Worm (Caenorhabditis elegans) whole organism, L3 larva: ENCODE results near the gene fbxa-64.

Experiments
- R02D3.7 ChIP-seq: fragments of 150-350 bp; optimal IDR thresholded peaks from 2 replicates; lab custom pipeline; 2014; ENCODE audit warnings: missing biosample characterization, missing genetic modification characterization
- ZK546.5 ChIP-seq: sonication (generic microtip); optimal IDR thresholded peaks from 2 replicates; lab custom pipeline; 2017; ENCODE audit warnings: missing biosample characterization, missing genetic modification characterization
- aly-2 ChIP-seq: fragments of 150-350 bp; optimal IDR thresholded peaks from 2 replicates; lab custom pipeline; 2014; ENCODE audit warnings: missing biosample characterization, missing genetic modification characterization
- ceh-28 ChIP-seq: fragments of 150-350 bp; optimal IDR thresholded peaks from 2 replicates; lab custom pipeline; 2014; ENCODE audit warnings: missing biosample characterization, missing genetic modification reagents, missing genetic modification characterization
- ceh-82 ChIP-seq: fragments of 150-350 bp; optimal IDR thresholded peaks from 2 replicates; lab custom pipeline; 2014; ENCODE audit warnings: missing biosample characterization, missing genetic modification characterization
- ceh-9 ChIP-seq: sonication (generic microtip); optimal IDR thresholded peaks from 2 replicates; lab custom pipeline; 2018; ENCODE audit warnings: missing biosample characterization, missing genetic modification characterization
- daf-12 ChIP-seq: fragments of 150-350 bp; optimal IDR thresholded peaks from 2 replicates; lab custom pipeline; 2014; ENCODE audit warnings: missing biosample characterization, missing genetic modification reagents, missing genetic modification characterization
- egl-5 ChIP-seq: fragments of 150-350 bp; optimal IDR thresholded peaks from 2 replicates; lab custom pipeline; 2017; ENCODE audit warnings: missing biosample characterization, missing genetic modification reagents, missing genetic modification characterization, inconsistent platforms
- elt-1 ChIP-seq: fragments of 150-350 bp; optimal IDR thresholded peaks from 2 replicates; lab custom pipeline; 2014; ENCODE audit warnings: missing biosample characterization, missing genetic modification characterization
- elt-3 ChIP-seq, 3 experiments: fragments of 150-350 bp in 1 of 3; sonication (generic microtip) in 2 of 3; optimal IDR thresholded peaks; 2 replicates in 2 of 3; 4 replicates in 1 of 3; lab custom pipeline; 2014 to 2017; ENCODE audit warnings: missing biosample characterization in 3 of 3, missing genetic modification characterization in 3 of 3
- eor-1 ChIP-seq, 2 experiments: fragments of 150-350 bp; optimal IDR thresholded peaks; 2 replicates each; lab custom pipeline; 2014 to 2018; ENCODE audit warnings: missing biosample characterization in 2 of 2, missing genetic modification characterization in 2 of 2
- fkh-10 ChIP-seq: sonication (generic microtip); optimal IDR thresholded peaks from 2 replicates; lab custom pipeline; 2017; ENCODE audit warnings: missing biosample characterization, missing genetic modification reagents, missing genetic modification characterization
- fkh-2 ChIP-seq: fragments of 150-350 bp; optimal IDR thresholded peaks from 2 replicates; lab custom pipeline; 2014; ENCODE audit warnings: missing biosample characterization, missing genetic modification reagents, missing genetic modification characterization
- fos-1 ChIP-seq: fragments of 150-350 bp; optimal IDR thresholded peaks from 2 replicates; lab custom pipeline; 2014; ENCODE audit warnings: missing biosample characterization, missing genetic modification characterization
- hmg-11 ChIP-seq: sonication (generic microtip); optimal IDR thresholded peaks from 2 replicates; lab custom pipeline; 2016; ENCODE audit warnings: missing genetic modification characterization, missing compliant biosample characterization
- lin-15B ChIP-seq: fragments of 150-350 bp; optimal IDR thresholded peaks from 2 replicates; lab custom pipeline; 2014; ENCODE audit warnings: missing biosample characterization, missing genetic modification characterization
- lin-39 ChIP-seq: fragments of 150-350 bp; optimal IDR thresholded peaks from 2 replicates; lab custom pipeline; 2018; ENCODE audit warnings: missing biosample characterization, missing genetic modification reagents, missing genetic modification characterization
- mdl-1 ChIP-seq: fragments of 150-350 bp; optimal IDR thresholded peaks from 2 replicates; lab custom pipeline; 2014; ENCODE audit warnings: missing biosample characterization, missing genetic modification characterization
- mml-1 ChIP-seq: fragments of 150-350 bp; sonication (generic microtip); optimal IDR thresholded peaks from 3 replicates; lab custom pipeline; 2014; ENCODE audit warnings: missing biosample characterization, missing genetic modification characterization
- nfya-1 ChIP-seq: sonication (generic microtip); optimal IDR thresholded peaks from 2 replicates; lab custom pipeline; 2017; ENCODE audit warnings: missing genetic modification characterization, mild to moderate bottlenecking, missing compliant biosample characterization, antibody characterized with exemption, moderate library complexity; ENCODE audit not compliant: insufficient read depth
- nhr-11 ChIP-seq: fragments of 150-350 bp; optimal IDR thresholded peaks from 2 replicates; lab custom pipeline; 2014; ENCODE audit warnings: missing biosample characterization, missing genetic modification characterization
- nhr-12 ChIP-seq: fragments of 150-350 bp; optimal IDR thresholded peaks from 2 replicates; lab custom pipeline; 2014; ENCODE audit warnings: missing biosample characterization, missing genetic modification characterization
- nhr-23 ChIP-seq: fragments of 150-350 bp; optimal IDR thresholded peaks from 2 replicates; lab custom pipeline; 2014; ENCODE audit warnings: missing biosample characterization, missing genetic modification reagents, missing genetic modification characterization
- nhr-237 ChIP-seq: fragments of 150-350 bp; optimal IDR thresholded peaks from 2 replicates; lab custom pipeline; 2014; ENCODE audit warnings: missing biosample characterization, missing genetic modification characterization
- nhr-25 ChIP-seq: sonication (generic microtip); optimal IDR thresholded peaks from 2 replicates; lab custom pipeline; 2017; ENCODE audit warnings: missing biosample characterization, missing genetic modification characterization
- nhr-28 ChIP-seq: fragments of 150-350 bp; optimal IDR thresholded peaks from 2 replicates; lab custom pipeline; 2014; ENCODE audit warnings: missing biosample characterization, missing genetic modification characterization
- nhr-43 ChIP-seq: sonication (generic microtip); optimal IDR thresholded peaks from 2 replicates; lab custom pipeline; 2016; ENCODE audit warnings: mild to moderate bottlenecking, missing genetic modification characterization, missing compliant biosample characterization; ENCODE audit not compliant: poor library complexity, severe bottlenecking
- nhr-76 ChIP-seq: fragments of 150-350 bp; sonication (generic microtip); optimal IDR thresholded peaks from 5 replicates; lab custom pipeline; 2014; ENCODE audit warnings: missing biosample characterization, missing genetic modification characterization
- nhr-77 ChIP-seq: fragments of 150-350 bp; optimal IDR thresholded peaks from 2 replicates; lab custom pipeline; 2014; ENCODE audit warnings: missing biosample characterization, missing genetic modification characterization
- pha-4 ChIP-seq: fragments of 150-350 bp; optimal IDR thresholded peaks from 2 replicates; lab custom pipeline; 2014; ENCODE audit warnings: missing biosample characterization, missing genetic modification reagents, missing genetic modification characterization
- pqm-1 ChIP-seq: fragments of 150-350 bp; optimal IDR thresholded peaks from 2 replicates; lab custom pipeline; 2017; ENCODE audit warnings: missing biosample characterization, missing genetic modification characterization, inconsistent platforms
- sea-2 ChIP-seq: fragments of 150-350 bp; sonication (generic microtip); optimal IDR thresholded peaks from 4 replicates; lab custom pipeline; 2014; ENCODE audit warnings: missing biosample characterization, missing genetic modification reagents, missing genetic modification characterization
- snpc-4 ChIP-seq: fragments of 150-350 bp; optimal IDR thresholded peaks from 2 replicates; lab custom pipeline; 2014; ENCODE audit warnings: missing biosample characterization, missing genetic modification characterization
- tbx-2 ChIP-seq: sonication (generic microtip); optimal IDR thresholded peaks from 2 replicates; lab custom pipeline; 2016; ENCODE audit warnings: mild to moderate bottlenecking, missing genetic modification characterization, missing compliant biosample characterization
- unc-62 ChIP-seq: fragments of 150-350 bp; sonication (generic microtip); optimal IDR thresholded peaks from 4 replicates; lab custom pipeline; 2014; ENCODE audit warnings: missing biosample characterization, missing genetic modification reagents, missing genetic modification characterization
- zag-1 ChIP-seq: fragments of 150-350 bp; optimal IDR thresholded peaks from 2 replicates; lab custom pipeline; 2014; ENCODE audit warnings: missing biosample characterization, missing genetic modification characterization
- ztf-4 ChIP-seq: fragments of 150-350 bp; optimal IDR thresholded peaks from 2 replicates; lab custom pipeline; 2014; ENCODE audit warnings: missing biosample characterization, missing genetic modification characterization

Gene fbxa-64

ce11 chrV:3256809-3257208, 21.1 kb downstream of the fbxa-64 start:
- no peak for TF ChIP-seq eor-1 (tag; optimal IDR thresholded peaks at IDR 0.05; lab: Kevin White, UChicago)
- TF ChIP-seq fkh-2 (tag; lab: Kevin White, UChicago), result no peak
- no peak for TF ChIP-seq zag-1 (tag; lab: Kevin White, UChicago)
- no peak for TF ChIP-seq egl-5 (tag; lab: Kevin White, UChicago)
- TF ChIP-seq mml-1 (tag; lab: Kevin White, UChicago), result no peak
- TF ChIP-seq nhr-25 (tag; lab: Kevin White, UChicago), result no peak
- TF ChIP-seq fkh-10 (GFP tag; lab: Kevin White, UChicago), result no peak
- TF ChIP-seq tbx-2 (tag; lab: Kevin White, UChicago), result no peak
- TF ChIP-seq nhr-76, result no peak
- TF ChIP-seq ztf-4 (tag; lab: Kevin White, UChicago), result no peak

- TF ChIP-seq sea-2 (GFP tag; lab: Kevin White, UChicago) (no peak), lin-15B (tag; lab: Kevin White, UChicago) (no peak), hmg-11 (tag; lab: Kevin White, UChicago) (no peak), mdl-1 (tag; lab: Kevin White, UChicago) (no peak), pha-4 (tag; lab: Kevin White, UChicago) (no peak), ceh-82 (no peak), ceh-28 (tag; lab: Kevin White, UChicago) (no peak), mml-1 (tag; lab: Kevin White, UChicago) (no peak), R02D3.7 (tag; lab: Kevin White, UChicago) (no peak), nhr-237 (tag; lab: Kevin White, UChicago) (no peak), fkh-10 (GFP tag; lab: Kevin White, UChicago) (no peak), pqm-1 (tag; lab: Kevin White, UChicago) (no peak), lin-39 (tag; lab: Kevin White, UChicago) (no peak), elt-1 (no peak)
Observed at ce11 chrV:3256051-3256450, 21.9 kb downstream of the fbxa-64 start, which contains the start of gene srt-63. TSS of gene srt-63 (minus strand) at chrV:3256151.

- TF ChIP-seq elt-3 (tag; optimal IDR thresholded peaks at IDR 0.05; lab: Kevin White, UChicago) (no peak), nhr-23 (tag; lab: Kevin White, UChicago) (no peak), tbx-2 (tag; lab: Kevin White, UChicago) (no peak), unc-62 (GFP tag; lab: Kevin White, UChicago) (no peak), ceh-9 (no peak), nhr-11 (tag; lab: Kevin White, UChicago) (no peak), elt-1 (no peak), fos-1 (tag; lab: Kevin White, UChicago) (no peak), nhr-237 (tag; lab: Kevin White, UChicago) (no peak), nhr-28 (tag; lab: Kevin White, UChicago) (no peak), ceh-82 (no peak), nhr-43 (tag; lab: Kevin White, UChicago) (no peak), nhr-77 (tag; lab: Kevin White, UChicago) (no peak)
Observed at ce11 chrV:3250153-3250552, 27.8 kb downstream of the fbxa-64 start, which contains the start of gene T28A11.13. TSS of gene T28A11.13 (minus strand) at chrV:3250253.

- no peak for TF ChIP-seq nfya-1 (tag; lab: Kevin White, UChicago)
- TF ChIP-seq nhr-25 (tag; lab: Kevin White, UChicago), result no peak
- TF ChIP-seq daf-12 (tag; lab: Kevin White, UChicago), result no peak
- TF ChIP-seq fkh-10 (GFP tag; lab: Kevin White, UChicago), result no peak
- no peak for TF ChIP-seq hmg-11 (tag; lab: Kevin White, UChicago)
- TF ChIP-seq nhr-28 (tag; lab: Kevin White, UChicago), result no peak
- no peak for TF ChIP-seq nhr-76
- no peak for TF ChIP-seq aly-2
- TF ChIP-seq ZK546.5 (tag; lab: Kevin White, UChicago), result no peak
- no peak for TF ChIP-seq lin-39 (tag; lab: Kevin White, UChicago)
- TF ChIP-seq snpc-4 (tag; lab: Kevin White, UChicago), result no peak
- no peak for TF ChIP-seq nhr-12 (tag; lab: Kevin White, UChicago)
Observed at ce11 chrV:3247515-3247914, 30.4 kb downstream of the fbxa-64 start, which contains the start of gene srj-8. TSS of gene srj-8 (plus strand) at chrV:3247815.
